Worm (Caenorhabditis elegans) whole organism, L2 larva: ENCODE results near the gene rmd-1.
A peak's percentile ranks its signal among the peaks of the same experiment; 100 is the strongest.

Experiments used
- F13H6.1 ChIP-seq: sonication (generic microtip); optimal IDR thresholded peaks from 2 replicates; lab custom pipeline; 2016; ENCODE audit warnings: missing genetic modification characterization, missing compliant biosample characterization
- ama-1 ChIP-seq: fragments of 150-350 bp; optimal IDR thresholded peaks from 2 replicates; lab custom pipeline; 2018; ENCODE audit warnings: inconsistent platforms
- elt-3 ChIP-seq: sonication (generic microtip); optimal IDR thresholded peaks from 2 replicates; lab custom pipeline; 2017; ENCODE audit warnings: missing biosample characterization, missing genetic modification characterization
- lin-39 ChIP-seq: fragments of 150-350 bp; optimal IDR thresholded peaks from 2 replicates; lab custom pipeline; 2014; ENCODE audit warnings: missing biosample characterization, missing genetic modification reagents, missing genetic modification characterization
- mdl-1 ChIP-seq, 2 experiments: fragments of 150-350 bp in 1 of 2; sonication (generic microtip) in 1 of 2; optimal IDR thresholded peaks; 2 replicates each; lab custom pipeline; 2017; ENCODE audit warnings: missing biosample characterization in 2 of 2, missing genetic modification characterization in 2 of 2
- nhr-12 ChIP-seq: fragments of 150-350 bp; optimal IDR thresholded peaks from 2 replicates; lab custom pipeline; 2014; ENCODE audit warnings: missing biosample characterization, missing genetic modification characterization
- nhr-237 ChIP-seq: fragments of 150-350 bp; optimal IDR thresholded peaks from 2 replicates; lab custom pipeline; 2014; ENCODE audit warnings: missing biosample characterization, missing genetic modification characterization
- nhr-6 ChIP-seq: fragments of 150-350 bp; optimal IDR thresholded peaks from 2 replicates; lab custom pipeline; 2014; ENCODE audit warnings: missing biosample characterization, missing genetic modification characterization
- nhr-77 ChIP-seq: fragments of 150-350 bp; optimal IDR thresholded peaks from 2 replicates; lab custom pipeline; 2014; ENCODE audit warnings: missing biosample characterization, missing genetic modification characterization
- sma-3 ChIP-seq: sonication (generic microtip); optimal IDR thresholded peaks from 2 replicates; lab custom pipeline; 2016; ENCODE audit warnings: missing genetic modification reagents, missing genetic modification characterization, missing compliant biosample characterization
- snpc-4 ChIP-seq: fragments of 150-350 bp; optimal IDR thresholded peaks from 2 replicates; lab custom pipeline; 2014; ENCODE audit warnings: missing biosample characterization, missing genetic modification characterization
- unc-55 ChIP-seq: fragments of 150-350 bp; sonication (generic microtip); optimal IDR thresholded peaks from 3 replicates; lab custom pipeline; 2014; ENCODE audit warnings: missing biosample characterization, missing genetic modification reagents, missing genetic modification characterization
- ztf-11 ChIP-seq: sonication (generic microtip); optimal IDR thresholded peaks from 2 replicates; lab custom pipeline; 2017; ENCODE audit warnings: missing biosample characterization, missing genetic modification characterization

DNA sequence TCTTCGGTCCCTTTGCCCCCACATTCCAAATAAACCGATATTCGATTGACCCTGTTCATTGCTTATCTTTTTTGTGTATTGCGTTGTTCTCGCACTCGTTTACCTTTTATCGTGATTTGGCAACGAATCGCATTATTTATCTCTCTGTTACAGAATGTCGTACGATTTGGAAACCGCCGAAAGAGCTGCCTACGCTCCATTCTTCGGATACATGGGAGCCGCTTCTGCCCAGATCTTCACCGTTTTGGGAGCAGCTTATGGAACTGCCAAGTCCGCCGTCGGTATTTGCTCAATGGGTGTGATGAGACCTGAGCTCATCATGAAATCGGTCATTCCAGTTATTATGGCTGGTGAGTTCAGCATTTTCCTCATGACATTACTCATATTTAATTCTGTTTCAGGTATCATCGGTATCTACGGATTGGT, 23.1 kb downstream of the rmd-1 start, which contains the start of gene vha-2:
- TF ChIP-seq mdl-1 (tag; optimal IDR thresholded peaks at IDR 0.05; lab: Kevin White, UChicago) (no peak), F13H6.1 (no peak), unc-55 (GFP tag; lab: Kevin White, UChicago) (no peak), snpc-4 (tag; lab: Kevin White, UChicago) (no peak), sma-3 (GFP tag; lab: Kevin White, UChicago) (peak; percentile 15), ama-1 (lab: Kevin White, UChicago) (no peak), elt-3 (no peak), lin-39 (tag; lab: Kevin White, UChicago) (no peak), nhr-77 (tag; lab: Kevin White, UChicago) (no peak), nhr-12 (tag; lab: Kevin White, UChicago) (no peak), nhr-6 (no peak), ztf-11 (tag; lab: Kevin White, UChicago) (no peak), nhr-237 (tag; lab: Kevin White, UChicago) (no peak)
